Worm (Caenorhabditis elegans) whole organism, young adult: ENCODE measurements around the gene dnj-25.

ENCODE experiments used
- Y53G8AR.9 ChIP-seq: fragments of 200-800 bp; sonication (Bioruptor generic); conservative IDR thresholded peaks from 2 replicates; pipeline ENCODE4 v1.3.6; 2022; ENCODE audit warnings: missing genetic modification reagents, missing genetic modification characterization, missing compliant biosample characterization
- ceh-79 ChIP-seq: sonication (generic microtip); optimal IDR thresholded peaks from 2 replicates; lab custom pipeline; 2017; ENCODE audit warnings: mild to moderate bottlenecking, missing genetic modification characterization, missing compliant biosample characterization
- sptf-2 ChIP-seq: fragments of 200-800 bp; sonication (Bioruptor generic); optimal IDR thresholded peaks from 2 replicates; lab custom pipeline; 2018; ENCODE audit warnings: mild to moderate bottlenecking, missing genetic modification characterization, missing compliant biosample characterization
- unc-130 ChIP-seq: sonication (generic microtip); optimal IDR thresholded peaks from 2 replicates; lab custom pipeline; 2016; ENCODE audit warnings: missing genetic modification reagents, missing genetic modification characterization, missing compliant biosample characterization
- unc-62 ChIP-seq: fragments of 150-350 bp; optimal IDR thresholded peaks from 2 replicates; lab custom pipeline; 2014; ENCODE audit warnings: missing biosample characterization, missing genetic modification reagents, missing genetic modification characterization
- ztf-25 ChIP-seq: fragments of 200-800 bp; sonication (Bioruptor generic); IDR thresholded peaks from 2 replicates; pipeline ENCODE4 v1.3.6; 2022; ENCODE audit warnings: missing genetic modification reagents, missing genetic modification characterization, missing compliant biosample characterization

- TF ChIP-seq unc-62 (GFP tag; lab: Kevin White, UChicago): peak; percentile 1
- TF ChIP-seq unc-130 (GFP tag; lab: Kevin White, UChicago): no peak
- TF ChIP-seq ztf-25: no peak
- no peak for TF ChIP-seq ceh-79 (tag; lab: Kevin White, UChicago)
- TF ChIP-seq Y53G8AR.9 (GFP tag; lab: Robert Waterston, UW): peak; percentile 52; the same call in 1 of the 2 replicates
- TF ChIP-seq sptf-2 (GFP tag; lab: Kevin White, UChicago): peak; percentile 43
These were observed 15.3 kb downstream of the dnj-25 start, which contains the start of gene ipla-3 for ce11 chrV:20728763-20729350.
